Worm (Caenorhabditis elegans) whole organism, L4 larva: ENCODE data around the gene T16G12.13.

Experiments
- D1046.2 ChIP-seq: fragments of 200-800 bp; sonication (Bioruptor generic); IDR thresholded peaks from 2 replicates; pipeline ENCODE4 v1.3.6; 2022; ENCODE audit warnings: missing genetic modification characterization, missing compliant biosample characterization
- daf-12 ChIP-seq: fragments of 150-350 bp; optimal IDR thresholded peaks from 2 replicates; lab custom pipeline; 2014; ENCODE audit warnings: missing biosample characterization, missing genetic modification reagents, missing genetic modification characterization
- lin-13 ChIP-seq: fragments of 150-350 bp; optimal IDR thresholded peaks from 2 replicates; lab custom pipeline; 2014; ENCODE audit warnings: missing biosample characterization, missing genetic modification reagents, missing genetic modification characterization
- lin-15B ChIP-seq: fragments of 150-350 bp; sonication (generic microtip); optimal IDR thresholded peaks from 3 replicates; lab custom pipeline; 2014; ENCODE audit warnings: missing biosample characterization, missing genetic modification characterization
- nhr-25 ChIP-seq: sonication (generic microtip); optimal IDR thresholded peaks from 2 replicates; lab custom pipeline; 2017; ENCODE audit warnings: missing genetic modification characterization, mild to moderate bottlenecking, missing compliant biosample characterization, antibody characterized with exemption, moderate library complexity, borderline replicate concordance; ENCODE audit not compliant: insufficient read depth
- nhr-77 ChIP-seq: fragments of 150-350 bp; optimal IDR thresholded peaks from 2 replicates; lab custom pipeline; 2014; ENCODE audit warnings: missing biosample characterization, missing genetic modification characterization
- snpc-4 ChIP-seq: fragments of 150-350 bp; optimal IDR thresholded peaks from 2 replicates; lab custom pipeline; 2014; ENCODE audit warnings: missing biosample characterization, missing genetic modification characterization
- spr-1 ChIP-seq: sonication (generic microtip); optimal IDR thresholded peaks from 2 replicates; lab custom pipeline; 2016; ENCODE audit warnings: mild to moderate bottlenecking, missing genetic modification characterization, missing compliant biosample characterization
- tag-97 ChIP-seq: fragments of 200-800 bp; sonication (Bioruptor generic); IDR thresholded peaks from 2 replicates; pipeline ENCODE4 v1.3.6; 2022; ENCODE audit warnings: missing genetic modification characterization, missing compliant biosample characterization

DNA sequence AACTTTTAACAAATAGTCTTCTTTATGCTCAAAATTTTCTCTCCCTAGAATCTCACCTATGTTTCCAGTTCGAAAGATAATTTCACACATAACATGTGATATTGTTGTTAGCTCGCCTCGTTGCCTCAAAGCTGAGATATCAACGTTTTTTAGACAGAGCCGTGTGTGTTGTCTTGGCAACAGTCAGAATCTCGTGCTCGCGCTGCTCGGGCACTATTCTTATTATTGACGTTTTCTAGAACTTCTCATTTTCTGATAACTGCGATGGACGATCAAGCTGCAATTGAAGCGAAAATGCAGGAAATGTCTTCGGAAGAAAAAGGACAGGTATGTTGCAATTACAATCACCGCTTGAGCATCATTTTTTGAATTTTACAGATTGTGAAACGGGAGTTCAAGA lies 24.9 kb upstream of the T16G12.13 start, which contains the start of gene xbx-3:
- TF ChIP-seq lin-13 (GFP tag; lab: Kevin White, UChicago), result no peak
- no peak for TF ChIP-seq nhr-77 (tag; lab: Kevin White, UChicago)
- TF ChIP-seq D1046.2 (GFP tag; lab: Robert Waterston, UW), result no peak
- no peak for TF ChIP-seq snpc-4 (tag; lab: Kevin White, UChicago)
- TF ChIP-seq tag-97 (GFP tag; lab: Robert Waterston, UW), result no peak
- no peak for TF ChIP-seq nhr-25
- TF ChIP-seq daf-12 (tag; lab: Kevin White, UChicago), result no peak
- TF ChIP-seq spr-1 (tag; lab: Kevin White, UChicago), result no peak
- TF ChIP-seq lin-15B (tag; lab: Kevin White, UChicago), result no peak
